Worm (Caenorhabditis elegans): ENCODE data around the gene C50E3.12.

C50E3.12 gene

ce11 chrV:7626550-7626949 is 4.7 kb upstream of the C50E3.12 start, which contains the start of gene F07C4.6:
Gene F07C4.6 (plus strand): TSS chrV:7626850.
- TF ChIP-seq cebp-2 (GFP tag; IDR thresholded peaks at IDR 0.05) = no peak
- TF ChIP-seq atf-7 (tag; optimal IDR thresholded peaks at IDR 0.05) = no peak
- no peak for TF ChIP-seq attf-6 (GFP tag; IDR thresholded peaks at IDR 0.05)
- no peak for TF ChIP-seq C17E4.6 (GFP tag; IDR thresholded peaks at IDR 0.05)
- TF ChIP-seq F22D6.2 (tag; optimal IDR thresholded peaks at IDR 0.05) = no peak
- TF ChIP-seq akir-1 (GFP tag; optimal IDR thresholded peaks at IDR 0.05) = no peak
- TF ChIP-seq ceh-58 (GFP tag; IDR thresholded peaks at IDR 0.05) = no peak
- no peak for TF ChIP-seq F33H1.4 (GFP tag; IDR thresholded peaks at IDR 0.05)
- TF ChIP-seq chd-7 (tag; optimal IDR thresholded peaks at IDR 0.05) = no peak
- no peak for TF ChIP-seq bed-2 (GFP tag; IDR thresholded peaks at IDR 0.05)
- TF ChIP-seq fkh-3 (tag; optimal IDR thresholded peaks at IDR 0.05) = no peak
- no peak for TF ChIP-seq ccch-3 (GFP tag; optimal IDR thresholded peaks at IDR 0.05)
- TF ChIP-seq ztf-28 (GFP tag; IDR thresholded peaks at IDR 0.05) = no peak
- no peak for TF ChIP-seq B0019.2 (GFP tag; conservative IDR thresholded peaks at IDR 0.05)
- TF ChIP-seq egl-44 (GFP tag; IDR thresholded peaks at IDR 0.05) = no peak
- no peak for TF ChIP-seq ztf-22 (GFP tag; optimal IDR thresholded peaks at IDR 0.05)
- no peak for TF ChIP-seq mel-28 (tag; optimal IDR thresholded peaks at IDR 0.05; ENCODE audit: borderline replicate concordance)
- no peak for TF ChIP-seq pbrm-1 (GFP tag; IDR thresholded peaks at IDR 0.05)
- TF ChIP-seq lin-54 (GFP tag; optimal IDR thresholded peaks at IDR 0.05) = no peak

- TF ChIP-seq K12H6.12 (tag; optimal IDR thresholded peaks at IDR 0.05) = no peak
Measured at ce11 chrV:7624652-7625051, 2.8 kb upstream of the C50E3.12 start, which contains the start of gene grsp-4. Gene grsp-4 (plus strand): TSS chrV:7624952.

- TF ChIP-seq xnd-1 (tag; optimal IDR thresholded peaks at IDR 0.05) = no peak
- TF ChIP-seq madf-6 (GFP tag; IDR thresholded peaks at IDR 0.05) = no peak
Measured at ce11 chrV:7624152-7624551, 2.3 kb upstream of the C50E3.12 start, which contains the start of gene C50E3.13. Gene C50E3.13 (minus strand): TSS chrV:7624252.

ce11 chrV:7618114-7618513 is 3.7 kb downstream of the C50E3.12 start, which contains the start of gene C50E3.15:
Gene C50E3.15 (plus strand): TSS chrV:7618414.
- TF ChIP-seq ztf-6 (GFP tag; IDR thresholded peaks at IDR 0.05) (no peak), sptf-2 (GFP tag; optimal IDR thresholded peaks at IDR 0.05) (no peak), die-1 (tag; optimal IDR thresholded peaks at IDR 0.05) (no peak), chd-7 (tag; optimal IDR thresholded peaks at IDR 0.05) (no peak), attf-5 (GFP tag; optimal IDR thresholded peaks at IDR 0.05) (no peak), lsl-1 (GFP tag; optimal IDR thresholded peaks at IDR 0.05) (no peak), him-1 (tag; optimal IDR thresholded peaks at IDR 0.05) (no peak)

- TF ChIP-seq sptf-2 (GFP tag; optimal IDR thresholded peaks at IDR 0.05) = no peak
- TF ChIP-seq sea-2 (GFP tag; IDR thresholded peaks at IDR 0.05) = no peak
Measured at ce11 chrV:7612044-7612443, 9.8 kb downstream of the C50E3.12 start, which contains the start of gene clec-215. Gene clec-215 (plus strand): TSS chrV:7612344.

ce11 chrV:7609698-7610420 is 12.0 kb downstream of the C50E3.12 start, which contains the start of the genes folt-3 and clec-214:
Gene folt-3 (minus strand): TSS chrV:7609748.
Gene clec-214 (plus strand): TSS chrV:7610370.
- TF ChIP-seq nhr-80 (tag; optimal IDR thresholded peaks at IDR 0.05) (peak; percentile 25), lsy-27 (tag; optimal IDR thresholded peaks at IDR 0.05; ENCODE audit: borderline replicate concordance, insufficient read depth) (no peak)
